Worm (Caenorhabditis elegans) whole organism, L4 larva: ENCODE data around the gene F13E9.19.

Experiments used
- T20F7.1 ChIP-seq: fragments of 200-800 bp; sonication (Bioruptor generic); optimal IDR thresholded peaks from 2 replicates; lab custom pipeline; 2018; ENCODE audit warnings: mild to moderate bottlenecking, missing genetic modification characterization, missing compliant biosample characterization
- Y48G9A.11 ChIP-seq: fragments of 200-800 bp; sonication (Bioruptor generic); IDR thresholded peaks from 2 replicates; pipeline ENCODE4 v1.3.6; 2022; ENCODE audit warnings: missing genetic modification reagents, missing genetic modification characterization, missing compliant biosample characterization
- ZK337.2 ChIP-seq: fragments of 200-800 bp; sonication (Bioruptor generic); IDR thresholded peaks from 2 replicates; pipeline ENCODE4 v1.3.6; 2022; ENCODE audit warnings: missing genetic modification reagents, missing genetic modification characterization, missing compliant biosample characterization
- ZK546.5 ChIP-seq, 2 experiments: sonication (generic microtip); optimal IDR thresholded peaks; 2 replicates each; lab custom pipeline; 2017; ENCODE audit warnings: missing biosample characterization in 2 of 2, missing genetic modification characterization in 2 of 2
- aha-1 ChIP-seq: fragments of 150-350 bp; peaks from one replicate; lab custom pipeline; 2014; ENCODE audit warnings: missing biosample characterization, missing genetic modification characterization
- attf-4 ChIP-seq: sonication (generic microtip); optimal IDR thresholded peaks from 3 replicates; lab custom pipeline; 2017; ENCODE audit warnings: missing biosample characterization, missing genetic modification characterization
- ceh-32 ChIP-seq: sonication (generic microtip); optimal IDR thresholded peaks from 2 replicates; lab custom pipeline; 2016; ENCODE audit warnings: mild to moderate bottlenecking, missing genetic modification characterization, missing compliant biosample characterization; ENCODE audit not compliant: poor library complexity
- ceh-44 ChIP-seq: fragments of 200-800 bp; sonication (Bioruptor generic); IDR thresholded peaks from 2 replicates; pipeline ENCODE4 v1.3.6; 2022; ENCODE audit warnings: missing genetic modification reagents, missing genetic modification characterization, missing compliant biosample characterization
- ceh-82 ChIP-seq: sonication (generic microtip); optimal IDR thresholded peaks from 2 replicates; lab custom pipeline; 2017; ENCODE audit warnings: missing biosample characterization, missing genetic modification characterization
- cey-2 ChIP-seq: sonication (generic microtip); optimal IDR thresholded peaks from 3 replicates; lab custom pipeline; 2017; ENCODE audit warnings: missing genetic modification characterization, mild to moderate bottlenecking, missing compliant biosample characterization, antibody characterized with exemption, borderline replicate concordance; ENCODE audit not compliant: insufficient read depth
- daf-12 ChIP-seq: fragments of 150-350 bp; optimal IDR thresholded peaks from 2 replicates; lab custom pipeline; 2014; ENCODE audit warnings: missing biosample characterization, missing genetic modification reagents, missing genetic modification characterization
- daf-8 ChIP-seq: fragments of 200-800 bp; sonication (Bioruptor generic); IDR thresholded peaks from 2 replicates; pipeline ENCODE4 v1.3.6; 2022; ENCODE audit warnings: missing genetic modification characterization, missing compliant biosample characterization
- dve-1 ChIP-seq: sonication (generic microtip); optimal IDR thresholded peaks from 2 replicates; lab custom pipeline; 2017; ENCODE audit warnings: antibody characterized with exemption, mild to moderate bottlenecking, missing genetic modification characterization, missing compliant biosample characterization; ENCODE audit not compliant: insufficient read depth
- hlh-11 ChIP-seq: fragments of 200-800 bp; sonication (Bioruptor generic); optimal IDR thresholded peaks from 2 replicates; lab custom pipeline; 2018; ENCODE audit warnings: mild to moderate bottlenecking, missing genetic modification characterization, missing compliant biosample characterization
- hlh-30 ChIP-seq: sonication (generic microtip); optimal IDR thresholded peaks from 2 replicates; lab custom pipeline; 2017; ENCODE audit warnings: antibody characterized with exemption, mild to moderate bottlenecking, missing genetic modification characterization, missing compliant biosample characterization; ENCODE audit not compliant: insufficient read depth
- lim-7 ChIP-seq: fragments of 200-800 bp; sonication (Bioruptor generic); IDR thresholded peaks from 2 replicates; pipeline ENCODE4 v1.3.6; 2022; ENCODE audit warnings: missing genetic modification characterization, missing compliant biosample characterization
- lin-15B ChIP-seq: fragments of 150-350 bp; sonication (generic microtip); optimal IDR thresholded peaks from 3 replicates; lab custom pipeline; 2014; ENCODE audit warnings: missing biosample characterization, missing genetic modification characterization
- lin-29 ChIP-seq: fragments of 200-800 bp; sonication (Bioruptor generic); IDR thresholded peaks from 2 replicates; pipeline ENCODE4 v1.3.6; 2022; ENCODE audit warnings: missing genetic modification reagents, missing genetic modification characterization, missing compliant biosample characterization
- lin-38 ChIP-seq: fragments of 200-800 bp; sonication (Bioruptor generic); IDR thresholded peaks from 2 replicates; pipeline ENCODE4 v1.3.6; 2022; ENCODE audit warnings: missing genetic modification reagents, missing genetic modification characterization, missing compliant biosample characterization
- lir-3 ChIP-seq: sonication (generic microtip); optimal IDR thresholded peaks from 2 replicates; lab custom pipeline; 2016; ENCODE audit warnings: mild to moderate bottlenecking, missing genetic modification characterization, missing compliant biosample characterization
- lsy-2 ChIP-seq, 2 experiments: fragments of 150-350 bp in 1 of 2; sonication (generic microtip) in 1 of 2; optimal IDR thresholded peaks; 2 replicates each; lab custom pipeline; 2014 to 2017; ENCODE audit warnings: missing biosample characterization in 2 of 2, missing genetic modification characterization in 2 of 2
- madf-5 ChIP-seq, 2 experiments: fragments of 200-800 bp; sonication (Bioruptor generic); IDR thresholded peaks; 2 replicates each; pipeline ENCODE4 v1.3.6; 2022; ENCODE audit warnings: missing compliant biosample characterization in 2 of 2, missing genetic modification characterization in 2 of 2
- mdl-1 ChIP-seq, 2 experiments: fragments of 150-350 bp in 1 of 2; sonication (generic microtip) in 1 of 2; optimal IDR thresholded peaks; 2 replicates each; lab custom pipeline; 2014 to 2017; ENCODE audit warnings: missing biosample characterization in 2 of 2, missing genetic modification characterization in 2 of 2
- mdt-29 ChIP-seq: fragments of 200-800 bp; sonication (Bioruptor generic); IDR thresholded peaks from 2 replicates; pipeline ENCODE4 v1.3.6; 2022; ENCODE audit warnings: missing genetic modification reagents, missing genetic modification characterization, missing compliant biosample characterization
- mep-1 ChIP-seq: fragments of 150-350 bp; sonication (generic microtip); optimal IDR thresholded peaks from 3 replicates; lab custom pipeline; 2014; ENCODE audit warnings: missing biosample characterization, missing genetic modification characterization
- mes-2 ChIP-seq: sonication (generic microtip); optimal IDR thresholded peaks from 2 replicates; lab custom pipeline; 2016; ENCODE audit warnings: missing genotype, mild to moderate bottlenecking, missing genetic modification characterization, missing compliant biosample characterization; ENCODE audit not compliant: poor library complexity, severe bottlenecking
- mxl-3 ChIP-seq: fragments of 200-800 bp; sonication (Bioruptor generic); optimal IDR thresholded peaks from 2 replicates; lab custom pipeline; 2018; ENCODE audit warnings: mild to moderate bottlenecking, missing genetic modification characterization, missing compliant biosample characterization
- nhr-25 ChIP-seq: sonication (generic microtip); optimal IDR thresholded peaks from 2 replicates; lab custom pipeline; 2017; ENCODE audit warnings: missing genetic modification characterization, mild to moderate bottlenecking, missing compliant biosample characterization, antibody characterized with exemption, moderate library complexity, borderline replicate concordance; ENCODE audit not compliant: insufficient read depth
- nhr-28 ChIP-seq: fragments of 150-350 bp; optimal IDR thresholded peaks from 2 replicates; lab custom pipeline; 2014; ENCODE audit warnings: missing biosample characterization, missing genetic modification characterization
- nhr-41 ChIP-seq: fragments of 200-800 bp; sonication (Bioruptor generic); IDR thresholded peaks from 2 replicates; pipeline ENCODE4 v1.3.6; 2022; ENCODE audit warnings: missing genetic modification reagents, missing genetic modification characterization, missing compliant biosample characterization
- nhr-6 ChIP-seq: fragments of 150-350 bp; optimal IDR thresholded peaks from 2 replicates; lab custom pipeline; 2014; ENCODE audit warnings: missing biosample characterization, missing genetic modification characterization
- nhr-77 ChIP-seq: fragments of 150-350 bp; optimal IDR thresholded peaks from 2 replicates; lab custom pipeline; 2014; ENCODE audit warnings: missing biosample characterization, missing genetic modification characterization
- pha-4 ChIP-seq, 2 experiments: fragments of 150-350 bp in 1 of 2; fragments of 200-800 bp in 1 of 2; sonication (Bioruptor generic) in 1 of 2; IDR thresholded peaks in 1 of 2; optimal IDR thresholded peaks in 1 of 2; 2 replicates each; pipeline versions ENCODE4 v1.3.6 to Lab custom; 2014 to 2022; ENCODE audit warnings: missing genetic modification characterization in 2 of 2, missing genetic modification reagents in 2 of 2, missing biosample characterization in 1 of 2, missing compliant biosample characterization in 1 of 2
- saeg-2 ChIP-seq: fragments of 200-800 bp; sonication (Bioruptor generic); IDR thresholded peaks from 2 replicates; pipeline ENCODE4 v1.3.6; 2022; ENCODE audit warnings: missing genetic modification reagents, missing genetic modification characterization, missing compliant biosample characterization
- snpc-4 ChIP-seq: fragments of 150-350 bp; optimal IDR thresholded peaks from 2 replicates; lab custom pipeline; 2014; ENCODE audit warnings: missing biosample characterization, missing genetic modification characterization
- spr-1 ChIP-seq: sonication (generic microtip); optimal IDR thresholded peaks from 2 replicates; lab custom pipeline; 2016; ENCODE audit warnings: mild to moderate bottlenecking, missing genetic modification characterization, missing compliant biosample characterization
- tag-97 ChIP-seq: fragments of 200-800 bp; sonication (Bioruptor generic); IDR thresholded peaks from 2 replicates; pipeline ENCODE4 v1.3.6; 2022; ENCODE audit warnings: missing genetic modification characterization, missing compliant biosample characterization
- tra-1 ChIP-seq: fragments of 200-800 bp; sonication (Bioruptor generic); IDR thresholded peaks from 2 replicates; pipeline ENCODE4 v1.3.6; 2022; ENCODE audit warnings: missing genetic modification reagents, missing genetic modification characterization, missing compliant biosample characterization
- unc-39 ChIP-seq: sonication (generic microtip); optimal IDR thresholded peaks from 2 replicates; lab custom pipeline; 2017; ENCODE audit warnings: missing biosample characterization, missing genetic modification characterization
- unc-62 ChIP-seq, 3 experiments: fragments of 150-350 bp in 1 of 3; sonication (generic microtip); optimal IDR thresholded peaks in 2 of 3; peaks in 1 of 3; 1 replicate in 1 of 3; 2 replicates in 2 of 3; lab custom pipeline; 2014 to 2017; ENCODE audit warnings: missing biosample characterization in 3 of 3, missing genetic modification characterization in 3 of 3, missing genetic modification reagents in 3 of 3, missing genotype in 1 of 3
- zfp-3 ChIP-seq: fragments of 200-800 bp; sonication (Bioruptor generic); conservative IDR thresholded peaks from 2 replicates; pipeline ENCODE4 v1.3.6; 2022; ENCODE audit warnings: missing genetic modification reagents, missing genetic modification characterization, missing compliant biosample characterization
- zip-11 ChIP-seq: fragments of 200-800 bp; sonication (Bioruptor generic); IDR thresholded peaks from 2 replicates; pipeline ENCODE4 v1.3.6; 2022; ENCODE audit warnings: missing genetic modification characterization, missing compliant biosample characterization

Gene F13E9.19

DNA sequence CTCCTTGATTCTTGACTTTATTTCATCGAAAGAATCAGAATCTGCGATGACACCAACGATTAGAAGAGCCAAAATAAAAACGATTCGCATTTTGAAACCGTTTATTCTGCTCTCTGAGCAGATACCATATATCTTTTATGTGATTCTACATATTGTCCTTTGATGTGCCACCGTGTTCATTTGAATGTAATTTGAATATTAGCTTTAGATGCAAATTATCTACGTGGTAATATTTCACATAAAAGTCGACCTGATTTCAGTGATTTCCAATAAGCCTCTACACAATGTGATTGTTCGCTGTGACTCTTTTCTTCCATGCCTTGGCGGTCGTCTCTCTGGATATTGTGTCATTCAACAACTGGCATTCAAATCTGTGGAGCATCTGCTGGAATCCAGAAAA, at the start of gene F13E9.19, which contains the start of gene F13E9.9:
Gene F13E9.19 (plus strand): TSS at position 316 of the 400 bp plus-strand sequence.
Gene F13E9.9 (minus strand): TSS at position 101 of the 400 bp plus-strand sequence.
- TF ChIP-seq lim-7 (GFP tag; lab: Robert Waterston, UW), result no peak
- no peak for TF ChIP-seq mdt-29 (GFP tag; lab: Robert Waterston, UW)
- no peak for TF ChIP-seq Y48G9A.11 (GFP tag; lab: Robert Waterston, UW)
- no peak for TF ChIP-seq T20F7.1 (GFP tag; lab: Kevin White, UChicago)
- TF ChIP-seq nhr-41 (GFP tag; lab: Robert Waterston, UW), result no peak
- no peak for TF ChIP-seq spr-1 (tag; lab: Kevin White, UChicago)
- no peak for TF ChIP-seq lin-38 (GFP tag; lab: Robert Waterston, UW)
- TF ChIP-seq aha-1 (tag; lab: Kevin White, UChicago), result no peak
- no peak for TF ChIP-seq dve-1

ce11 chrIV:10851136-10851535, 48.1 kb upstream of the F13E9.19 start:
- TF ChIP-seq ceh-32 (tag; lab: Kevin White, UChicago), result no peak
- no peak for TF ChIP-seq nhr-28 (tag; lab: Kevin White, UChicago)
- TF ChIP-seq unc-62 (GFP tag; optimal IDR thresholded peaks at IDR 0.05 in 1 of 2; lab: Kevin White, UChicago), result peak in 1 of 2 experiments; percentile 50
- TF ChIP-seq unc-62 (tag; optimal IDR thresholded peaks at IDR 0.05; lab: Kevin White, UChicago), result no peak
- TF ChIP-seq, all 104 proteins: peak for 1

- TF ChIP-seq ZK337.2 (GFP tag; lab: Robert Waterston, UW), result no peak
- TF ChIP-seq nhr-77, result no peak
- TF ChIP-seq aha-1 (tag; lab: Kevin White, UChicago), result peak; percentile 70
Measured at ce11 chrIV:10851833-10852232, 47.4 kb upstream of the F13E9.19 start, which contains the start of gene T11G6.4. T11G6.4 (minus strand) TSS chrIV:10851933.

DNA sequence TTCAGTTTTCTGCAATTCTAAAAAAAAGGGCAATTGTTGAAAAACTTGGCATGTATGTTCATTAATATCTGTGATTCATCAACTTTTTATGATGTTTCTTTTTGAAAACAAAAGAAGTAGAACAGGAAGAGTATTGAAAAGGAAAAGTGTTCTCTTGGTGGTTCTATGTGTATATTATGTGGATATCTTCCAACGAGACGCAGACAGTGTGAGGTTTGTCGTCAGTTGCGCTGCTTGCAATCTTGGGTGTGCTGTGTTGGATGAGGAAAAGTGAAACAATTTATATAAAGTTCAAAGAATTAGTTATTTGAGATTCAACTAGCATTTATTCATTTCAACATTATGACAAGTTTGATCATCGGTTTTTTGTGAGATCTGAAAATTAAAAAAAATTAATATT, 46.8 kb upstream of the F13E9.19 start:
- TF ChIP-seq lin-29 (GFP tag; lab: Robert Waterston, UW), result no peak
- TF ChIP-seq lsy-2 (tag; optimal IDR thresholded peaks at IDR 0.05; lab: Kevin White, UChicago), result peak in 1 of 2 experiments; percentile 57
- no peak for TF ChIP-seq lir-3 (tag; lab: Kevin White, UChicago)
- peak; percentile 42 for TF ChIP-seq dve-1
- no peak for TF ChIP-seq daf-8
- TF ChIP-seq mes-2 (tag; lab: Kevin White, UChicago), result peak; percentile 3
- TF ChIP-seq mxl-3 (GFP tag; lab: Kevin White, UChicago), result no peak
- no peak for TF ChIP-seq ceh-82 (tag; lab: Kevin White, UChicago)
- no peak for TF ChIP-seq unc-39
- no peak for TF ChIP-seq cey-2 (tag; lab: Kevin White, UChicago)
- no peak for TF ChIP-seq attf-4 (tag; lab: Kevin White, UChicago)
- no peak for TF ChIP-seq tra-1 (GFP tag; lab: Robert Waterston, UW)
- peak; percentile 4 for TF ChIP-seq hlh-30 (tag; lab: Kevin White, UChicago)
- TF ChIP-seq zfp-3 (GFP tag; lab: Robert Waterston, UW), result no peak
- no peak for TF ChIP-seq nhr-25 (tag; lab: Kevin White, UChicago)
- no peak for TF ChIP-seq lin-15B (tag; lab: Kevin White, UChicago)
- no peak for TF ChIP-seq unc-62 (GFP tag; optimal IDR thresholded peaks at IDR 0.05 in 1 of 2; lab: Kevin White, UChicago)
- no peak for TF ChIP-seq unc-62 (tag; optimal IDR thresholded peaks at IDR 0.05; lab: Kevin White, UChicago)
- no peak for TF ChIP-seq daf-12 (tag; lab: Kevin White, UChicago)
- no peak for TF ChIP-seq pha-4 (GFP tag; IDR thresholded peaks at IDR 0.05; lab: Robert Waterston, UW)
- TF ChIP-seq pha-4 (tag; optimal IDR thresholded peaks at IDR 0.05; lab: Kevin White, UChicago), result peak; percentile 19
- TF ChIP-seq ZK546.5 (tag; optimal IDR thresholded peaks at IDR 0.05; lab: Kevin White, UChicago), result no peak
- TF ChIP-seq lin-38 (GFP tag; lab: Robert Waterston, UW), result no peak
- TF ChIP-seq saeg-2 (GFP tag; lab: Robert Waterston, UW), result no peak
- TF ChIP-seq mdl-1 (tag; optimal IDR thresholded peaks at IDR 0.05; lab: Kevin White, UChicago), result peak in 1 of 2 experiments; percentile 45
- peak; percentile 26 for TF ChIP-seq nhr-6
- TF ChIP-seq snpc-4, result no peak
- no peak for TF ChIP-seq zip-11
- TF ChIP-seq tag-97 (GFP tag; lab: Robert Waterston, UW), result no peak
- TF ChIP-seq ZK337.2 (GFP tag; lab: Robert Waterston, UW), result no peak
- peak; percentile 12 for TF ChIP-seq hlh-11 (tag; lab: Kevin White, UChicago)
- peak; percentile 42 for TF ChIP-seq mep-1
- TF ChIP-seq ceh-44, result no peak
- TF ChIP-seq nhr-28 (tag; lab: Kevin White, UChicago), result peak; percentile 44
- no peak for TF ChIP-seq madf-5 (GFP tag; IDR thresholded peaks at IDR 0.05; lab: Robert Waterston, UW)
